Fruit fly (Drosophila melanogaster) whole organism, embryonic: ENCODE results near the gene CG17564.

Source experiments
- CG13296 ChIP-seq: fragments of 200-800 bp; sonication (Bioruptor generic); optimal IDR thresholded peaks from 3 replicates; lab custom pipeline; 2018; ENCODE audit warnings: missing biosample characterization, mild to moderate bottlenecking, missing genetic modification characterization
- CG13894 ChIP-seq: fragments of 200-800 bp; sonication (Bioruptor generic); optimal IDR thresholded peaks from 3 replicates; lab custom pipeline; 2018; ENCODE audit warnings: missing biosample characterization, mild to moderate bottlenecking, missing genetic modification characterization, moderate library complexity
- CG15479 ChIP-seq: fragments of 200-800 bp; sonication (Bioruptor generic); optimal IDR thresholded peaks from 3 replicates; lab custom pipeline; 2019; ENCODE audit warnings: missing biosample characterization, mild to moderate bottlenecking, missing genetic modification characterization, moderate library complexity
- CG15696 ChIP-seq: fragments of 200-800 bp; sonication (Bioruptor generic); optimal IDR thresholded peaks from 2 replicates; lab custom pipeline; 2019; ENCODE audit warnings: missing biosample characterization, mild to moderate bottlenecking, missing genetic modification characterization, moderate library complexity
- CG16815 ChIP-seq: fragments of 200-800 bp; sonication (Bioruptor generic); optimal IDR thresholded peaks from 3 replicates; lab custom pipeline; 2017; ENCODE audit warnings: missing biosample characterization, mild to moderate bottlenecking, missing genetic modification characterization
- CG2129 ChIP-seq: fragments of 200-800 bp; sonication (Bioruptor generic); IDR thresholded peaks from 2 replicates; pipeline ENCODE4 v1.3.6; 2022; ENCODE audit warnings: missing biosample characterization, missing genetic modification characterization; ENCODE audit not compliant: partially characterized antibody
- CG2199 ChIP-seq: fragments of 200-800 bp; sonication (Bioruptor generic); IDR thresholded peaks from 3 replicates; pipeline ENCODE4 v1.3.6; 2022; ENCODE audit warnings: missing biosample characterization, missing genetic modification characterization
- CG31365 ChIP-seq: fragments of 200-800 bp; sonication (Bioruptor generic); optimal IDR thresholded peaks from 2 replicates; lab custom pipeline; 2018; ENCODE audit warnings: missing biosample characterization, mild to moderate bottlenecking, missing genetic modification characterization
- CG6254 ChIP-seq: fragments of 200-800 bp; sonication (Bioruptor generic); optimal IDR thresholded peaks from 3 replicates; lab custom pipeline; 2017; ENCODE audit warnings: mild to moderate bottlenecking, missing biosample characterization, missing genetic modification reagents, missing genetic modification characterization
- CG6813 ChIP-seq: fragments of 200-800 bp; sonication (Bioruptor generic); optimal IDR thresholded peaks from 2 replicates; lab custom pipeline; 2017; ENCODE audit warnings: missing biosample characterization, missing genetic modification characterization, mild to moderate bottlenecking, moderate library complexity, missing genetic modification reagents
- CG7271 ChIP-seq: fragments of 200-800 bp; sonication (Bioruptor generic); optimal IDR thresholded peaks from 2 replicates; lab custom pipeline; 2018; ENCODE audit warnings: missing biosample characterization, mild to moderate bottlenecking, missing genetic modification characterization, moderate library complexity
- D ChIP-seq, 2 experiments: fragments of 200-800 bp in 1 of 2; fragments of >200 bp in 1 of 2; sonication (Bioruptor generic) in 1 of 2; optimal IDR thresholded peaks; 2 replicates in 1 of 2; 3 replicates in 1 of 2; lab custom pipeline; 2017; ENCODE audit warnings: mild to moderate bottlenecking in 1 of 2, missing biosample characterization in 1 of 2, missing genetic modification characterization in 1 of 2, missing genetic modification reagents in 1 of 2
- Deaf1 ChIP-seq: fragments of 200-800 bp; optimal IDR thresholded peaks from 3 replicates; lab custom pipeline; 2019; ENCODE audit warnings: missing biosample characterization, mild to moderate bottlenecking, missing genetic modification characterization, moderate library complexity
- Dip3 ChIP-seq: fragments of 200-800 bp; sonication (Bioruptor generic); optimal IDR thresholded peaks from 3 replicates; lab custom pipeline; 2016; ENCODE audit warnings: missing biosample characterization, missing genetic modification characterization
- ERR ChIP-seq: fragments of 200-800 bp; sonication (Bioruptor generic); optimal IDR thresholded peaks from 2 replicates; lab custom pipeline; 2016; ENCODE audit warnings: missing biosample characterization, missing genetic modification characterization
- H2.0 ChIP-seq: fragments of 200-800 bp; sonication (Bioruptor generic); IDR thresholded peaks from 2 replicates; pipeline ENCODE4 v1.3.6; 2022; ENCODE audit warnings: missing biosample characterization, missing genetic modification characterization
- Hr78 ChIP-seq, 2 experiments: fragments of 200-800 bp in 1 of 2; fragments of >200 bp in 1 of 2; sonication (Bioruptor generic) in 1 of 2; optimal IDR thresholded peaks; 2 replicates each; lab custom pipeline; 2017 to 2019; ENCODE audit warnings: missing biosample characterization in 2 of 2, missing genetic modification characterization in 2 of 2, mild to moderate bottlenecking in 1 of 2, moderate library complexity in 1 of 2
- Kr ChIP-seq: fragments of 200-800 bp; sonication (Bioruptor generic); optimal IDR thresholded peaks from 2 replicates; lab custom pipeline; 2017; ENCODE audit warnings: missing biosample characterization, mild to moderate bottlenecking, missing genetic modification characterization
- Rx ChIP-seq: fragments of 200-800 bp; sonication (Bioruptor generic); IDR thresholded peaks from 2 replicates; pipeline ENCODE4 v1.3.6; 2022; ENCODE audit warnings: missing biosample characterization, missing genetic modification characterization
- Stat92E ChIP-seq, 3 experiments: fragments of >200 bp in 2 of 3; fragments of 200-800 bp in 1 of 3; sonication (Bioruptor generic) in 1 of 3; optimal IDR thresholded peaks; 2 replicates each; lab custom pipeline; 2017 to 2019; ENCODE audit warnings: missing biosample characterization in 3 of 3, missing genetic modification characterization in 3 of 3, mild to moderate bottlenecking in 1 of 3, moderate library complexity in 1 of 3
- Vsx1 ChIP-seq: fragments of 200-800 bp; sonication (Bioruptor generic); optimal IDR thresholded peaks from 2 replicates; lab custom pipeline; 2017; ENCODE audit warnings: missing biosample characterization, mild to moderate bottlenecking, missing genetic modification characterization, missing genetic modification reagents
- crol ChIP-seq: fragments of 200-800 bp; sonication (Bioruptor generic); IDR thresholded peaks from 2 replicates; pipeline ENCODE4 v1.3.6; 2022; ENCODE audit warnings: missing biosample characterization, missing genetic modification characterization
- eyg ChIP-seq: fragments of 200-800 bp; sonication (Bioruptor generic); optimal IDR thresholded peaks from 3 replicates; lab custom pipeline; 2016; ENCODE audit warnings: missing biosample characterization, missing genetic modification characterization
- grn ChIP-seq: fragments of 200-800 bp; sonication (Bioruptor generic); optimal IDR thresholded peaks from 3 replicates; lab custom pipeline; 2017; ENCODE audit warnings: missing biosample characterization, missing genetic modification characterization
- hth ChIP-seq: fragments of >200 bp; optimal IDR thresholded peaks from 2 replicates; lab custom pipeline; 2017; ENCODE audit warnings: inconsistent platforms
- nau ChIP-seq: fragments of 200-800 bp; sonication (Bioruptor generic); optimal IDR thresholded peaks from 3 replicates; lab custom pipeline; 2017; ENCODE audit warnings: missing biosample characterization, mild to moderate bottlenecking, missing genetic modification characterization, missing genetic modification reagents
- nmo ChIP-seq: fragments of 200-800 bp; sonication (Bioruptor generic); optimal IDR thresholded peaks from 2 replicates; lab custom pipeline; 2018; ENCODE audit warnings: missing biosample characterization, mild to moderate bottlenecking, missing genetic modification characterization, moderate library complexity
- org-1 ChIP-seq: fragments of 200-800 bp; sonication (Bioruptor generic); optimal IDR thresholded peaks from 2 replicates; lab custom pipeline; 2017; ENCODE audit warnings: missing biosample characterization, missing genetic modification characterization
- prd ChIP-seq, 3 experiments: fragments of >200 bp in 2 of 3; fragments of 200-800 bp in 1 of 3; sonication (Bioruptor generic) in 1 of 3; optimal IDR thresholded peaks in 2 of 3; IDR thresholded peaks in 1 of 3; 2 replicates in 2 of 3; 3 replicates in 1 of 3; pipeline versions ENCODE4 v1.3.6 to Lab custom; 2017 to 2022; ENCODE audit warnings: missing biosample characterization in 1 of 3, missing genetic modification characterization in 1 of 3
- psq ChIP-seq: fragments of 200-800 bp; sonication (Bioruptor generic); optimal IDR thresholded peaks from 2 replicates; lab custom pipeline; 2017; ENCODE audit warnings: missing biosample characterization, missing genetic modification characterization
- sens-2 ChIP-seq: fragments of 200-800 bp; sonication (Bioruptor generic); IDR thresholded peaks from 2 replicates; pipeline ENCODE4 v1.3.6; 2022; ENCODE audit warnings: missing biosample characterization, missing genetic modification characterization
- tll ChIP-seq, 2 experiments: fragments of 200-800 bp in 1 of 2; fragments of >200 bp in 1 of 2; sonication (Bioruptor generic) in 1 of 2; optimal IDR thresholded peaks; 2 replicates each; lab custom pipeline; 2017 to 2019; ENCODE audit warnings: missing biosample characterization in 2 of 2, missing genetic modification characterization in 2 of 2, mild to moderate bottlenecking in 1 of 2, moderate library complexity in 1 of 2
- twi ChIP-seq: fragments of 200-800 bp; optimal IDR thresholded peaks from 2 replicates; lab custom pipeline; 2019; ENCODE audit warnings: missing biosample characterization, mild to moderate bottlenecking, missing genetic modification characterization, moderate library complexity
- usp ChIP-seq: fragments of >200 bp; optimal IDR thresholded peaks from 2 replicates; lab custom pipeline; 2017; ENCODE audit warnings: missing biosample characterization, missing genetic modification characterization
- zen ChIP-seq: fragments of 200-800 bp; sonication (Bioruptor generic); optimal IDR thresholded peaks from 3 replicates; lab custom pipeline; 2018; ENCODE audit warnings: missing biosample characterization, mild to moderate bottlenecking, missing genetic modification characterization, moderate library complexity

CG17564 gene

dm6 chr2L:19323530-19324023 is 23.8 kb upstream of the CG17564 start (continued):
- no peak for TF ChIP-seq CG16815 (GFP tag; lab: Kevin White, UChicago)
- peak; percentile 71; the same call in 1 of the 2 replicates for TF ChIP-seq sens-2 (GFP tag; lab: Robert Waterston, UW)
- peak; percentile 55 for TF ChIP-seq D (optimal IDR thresholded peaks at IDR 0.05; lab: Kevin White, UChicago)
- TF ChIP-seq D (GFP tag; optimal IDR thresholded peaks at IDR 0.05; lab: Kevin White, UChicago) = no peak
- peak; percentile 94 for TF ChIP-seq zen (tag; lab: Kevin White, UChicago)
- peak; percentile 73; the same call in 1 of the 3 replicates for TF ChIP-seq CG2199
- peak; percentile 61 for TF ChIP-seq Deaf1 (tag; lab: Kevin White, UChicago)
- TF ChIP-seq Stat92E (GFP tag; optimal IDR thresholded peaks at IDR 0.05; lab: Kevin White, UChicago) = peak in 1 of 3 experiments; percentile 96
- peak; percentile 99 for TF ChIP-seq Kr (GFP tag; lab: Kevin White, UChicago)
- TF ChIP-seq nmo = peak; percentile 6
- peak; percentile 49; the same call in 1 of the 2 replicates for TF ChIP-seq crol (GFP tag; lab: Robert Waterston, UW)
- TF ChIP-seq CG13894 (tag; lab: Kevin White, UChicago) = peak; percentile 3
- no peak for TF ChIP-seq CG2129 (GFP tag; lab: Robert Waterston, UW)
- TF ChIP-seq tll (GFP tag; optimal IDR thresholded peaks at IDR 0.05; lab: Kevin White, UChicago) = peak in 1 of 2 experiments; percentile 92
- TF ChIP-seq eyg (GFP tag; lab: Kevin White, UChicago) = no peak
- peak; percentile 99 for TF ChIP-seq grn
- TF ChIP-seq CG31365 (tag; lab: Kevin White, UChicago) = no peak
- peak; percentile 35 for TF ChIP-seq CG6254 (GFP tag; lab: Kevin White, UChicago)
- TF ChIP-seq prd (optimal IDR thresholded peaks at IDR 0.05; lab: Kevin White, UChicago) = no peak
- TF ChIP-seq prd (GFP tag; IDR thresholded peaks at IDR 0.05; lab: Robert Waterston, UW) = 0 out of 3 replicates have a peak, but pooled peaks have one; percentile 39
- peak in 1 of 2 experiments; percentile 72 for TF ChIP-seq Hr78 (GFP tag; optimal IDR thresholded peaks at IDR 0.05; lab: Kevin White, UChicago)

DNA sequence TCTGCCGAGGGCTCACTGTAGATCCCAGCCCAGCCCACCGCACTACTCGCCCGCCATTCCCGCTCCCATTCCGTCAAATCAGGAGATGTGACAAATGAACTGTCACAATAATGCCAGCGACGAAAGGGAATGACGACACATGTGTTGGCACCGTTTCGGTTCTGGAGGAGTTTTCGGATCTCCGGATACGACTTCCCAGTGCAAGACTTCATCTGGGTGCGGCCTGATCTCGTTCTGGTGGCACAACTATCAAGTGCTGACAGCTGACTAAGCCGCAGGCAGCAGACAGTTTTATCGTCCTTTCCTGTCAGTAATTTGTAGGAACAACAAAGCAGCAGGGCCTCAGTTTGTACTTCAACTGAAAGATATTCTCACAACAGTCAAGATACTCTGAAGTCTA is 23.0 kb upstream of the CG17564 start:
- TF ChIP-seq CG13296 (GFP tag; lab: Kevin White, UChicago) (no peak), org-1 (GFP tag; lab: Kevin White, UChicago) (peak; percentile 30), twi (tag; lab: Kevin White, UChicago) (peak; percentile 98), nau (GFP tag; lab: Kevin White, UChicago) (no peak), H2.0 (GFP tag; lab: Robert Waterston, UW) (no peak), ERR (no peak), psq (GFP tag; lab: Kevin White, UChicago) (no peak), hth (lab: Kevin White, UChicago) (peak; percentile 95), prd (optimal IDR thresholded peaks at IDR 0.05; lab: Kevin White, UChicago) (no peak), prd (GFP tag; IDR thresholded peaks at IDR 0.05; lab: Robert Waterston, UW) (0 out of 3 replicates have a peak, but pooled peaks have one; percentile 31), CG7271 (tag; lab: Kevin White, UChicago) (no peak), usp (GFP tag; lab: Kevin White, UChicago) (no peak), Dip3 (GFP tag; lab: Kevin White, UChicago) (no peak), Hr78 (GFP tag; optimal IDR thresholded peaks at IDR 0.05; lab: Kevin White, UChicago) (no peak), CG6813 (GFP tag; lab: Kevin White, UChicago) (no peak), CG15696 (no peak), CG15479 (peak; percentile 74), Rx (GFP tag; lab: Robert Waterston, UW) (no peak), Vsx1 (GFP tag; lab: Kevin White, UChicago) (no peak), CG2199 (0 out of 3 replicates have a peak, but pooled peaks have one; percentile 4)
